Fruit fly (Drosophila melanogaster) whole organism, wandering third instar larva: Measurements from ENCODE around the gene mTerf5.

ENCODE experiments used
- Dfd ChIP-seq: fragments of >200 bp; optimal IDR thresholded peaks from 2 replicates; lab custom pipeline; 2017; ENCODE audit warnings: missing biosample characterization, missing genetic modification characterization
- OdsH ChIP-seq: fragments of 200-800 bp; sonication (Bioruptor generic); optimal IDR thresholded peaks from 2 replicates; lab custom pipeline; 2016; ENCODE audit warnings: missing biosample characterization, mild to moderate bottlenecking, missing genetic modification characterization
- br ChIP-seq: fragments of 200-800 bp; sonication (Bioruptor generic); optimal IDR thresholded peaks from 2 replicates; lab custom pipeline; 2016; ENCODE audit warnings: missing biosample characterization, missing genetic modification characterization
- dmrt93B ChIP-seq: fragments of 200-800 bp; sonication (Bioruptor generic); optimal IDR thresholded peaks from 2 replicates; lab custom pipeline; 2018; ENCODE audit warnings: missing biosample characterization, mild to moderate bottlenecking, missing genetic modification characterization
- h ChIP-seq: fragments of 200-800 bp; sonication (Bioruptor generic); optimal IDR thresholded peaks from 3 replicates; lab custom pipeline; 2016; ENCODE audit warnings: missing biosample characterization, mild to moderate bottlenecking, missing genetic modification characterization
- pan ChIP-seq: fragments of >200 bp; optimal IDR thresholded peaks from 2 replicates; lab custom pipeline; 2017
- rgr ChIP-seq: fragments of 200-800 bp; sonication (Bioruptor generic); optimal IDR thresholded peaks from 3 replicates; lab custom pipeline; 2016; ENCODE audit warnings: missing biosample characterization, mild to moderate bottlenecking, missing genetic modification characterization
- tai ChIP-seq: sonication (Bioruptor generic); optimal IDR thresholded peaks from 2 replicates; lab custom pipeline; 2016; ENCODE audit warnings: missing biosample characterization, missing genetic modification characterization
- usp ChIP-seq: fragments of >200 bp; optimal IDR thresholded peaks from 2 replicates; lab custom pipeline; 2017; ENCODE audit warnings: missing biosample characterization, missing genetic modification characterization

DNA sequence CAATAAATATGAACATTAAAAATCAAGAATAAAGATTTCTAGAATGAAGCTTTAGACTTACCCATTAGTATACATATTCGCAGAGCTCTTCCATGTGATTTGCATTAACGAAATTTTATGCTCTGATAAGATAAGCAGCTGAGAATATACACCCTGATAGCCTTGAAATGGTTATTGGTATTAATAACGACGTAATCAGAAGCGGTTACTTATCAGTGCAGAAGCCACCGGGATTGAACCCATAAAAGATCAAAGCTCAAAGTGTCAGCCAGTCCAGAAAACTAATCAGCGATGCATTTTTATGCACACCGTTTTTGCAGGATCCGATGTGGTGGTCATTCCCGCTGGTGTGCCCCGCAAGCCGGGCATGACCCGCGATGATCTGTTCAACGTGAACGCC is 3.9 kb upstream of the mTerf5 start:
- TF ChIP-seq rgr (no peak), pan (lab: Kevin White, UChicago) (no peak), h (GFP tag; lab: Kevin White, UChicago) (no peak), Dfd (no peak), OdsH (GFP tag; lab: Kevin White, UChicago) (no peak), usp (GFP tag; lab: Kevin White, UChicago) (no peak), dmrt93B (GFP tag; lab: Kevin White, UChicago) (no peak), br (no peak), tai (GFP tag; lab: Kevin White, UChicago) (no peak)
